Worm (Caenorhabditis elegans) whole organism, L3 larva: ENCODE data around the gene pqn-84.

Source experiments
- aly-2 ChIP-seq: fragments of 150-350 bp; optimal IDR thresholded peaks from 2 replicates; lab custom pipeline; 2014; ENCODE audit warnings: missing biosample characterization, missing genetic modification characterization
- elt-3 ChIP-seq, 3 experiments: fragments of 150-350 bp in 1 of 3; sonication (generic microtip) in 2 of 3; optimal IDR thresholded peaks; 2 replicates in 2 of 3; 4 replicates in 1 of 3; lab custom pipeline; 2014 to 2017; ENCODE audit warnings: missing biosample characterization in 3 of 3, missing genetic modification characterization in 3 of 3
- eor-1 ChIP-seq, 2 experiments: fragments of 150-350 bp; optimal IDR thresholded peaks; 2 replicates each; lab custom pipeline; 2014 to 2018; ENCODE audit warnings: missing biosample characterization in 2 of 2, missing genetic modification characterization in 2 of 2
- lsy-12 ChIP-seq: sonication (generic microtip); optimal IDR thresholded peaks from 2 replicates; lab custom pipeline; 2016; ENCODE audit warnings: mild to moderate bottlenecking, missing genetic modification characterization, missing compliant biosample characterization
- nfya-1 ChIP-seq: sonication (generic microtip); optimal IDR thresholded peaks from 2 replicates; lab custom pipeline; 2017; ENCODE audit warnings: missing genetic modification characterization, mild to moderate bottlenecking, missing compliant biosample characterization, antibody characterized with exemption, moderate library complexity; ENCODE audit not compliant: insufficient read depth
- nhr-11 ChIP-seq: fragments of 150-350 bp; optimal IDR thresholded peaks from 2 replicates; lab custom pipeline; 2014; ENCODE audit warnings: missing biosample characterization, missing genetic modification characterization
- nhr-76 ChIP-seq: fragments of 150-350 bp; sonication (generic microtip); optimal IDR thresholded peaks from 5 replicates; lab custom pipeline; 2014; ENCODE audit warnings: missing biosample characterization, missing genetic modification characterization
- snpc-4 ChIP-seq: fragments of 150-350 bp; optimal IDR thresholded peaks from 2 replicates; lab custom pipeline; 2014; ENCODE audit warnings: missing biosample characterization, missing genetic modification characterization

- no peak for TF ChIP-seq eor-1 (tag; optimal IDR thresholded peaks at IDR 0.05; lab: Kevin White, UChicago)
- TF ChIP-seq lsy-12 (tag; lab: Kevin White, UChicago), result no peak
- TF ChIP-seq snpc-4 (tag; lab: Kevin White, UChicago), result no peak
- no peak for TF ChIP-seq nhr-11 (tag; lab: Kevin White, UChicago)
- TF ChIP-seq elt-3 (tag; optimal IDR thresholded peaks at IDR 0.05; lab: Kevin White, UChicago), result no peak
- no peak for TF ChIP-seq aly-2 (tag; lab: Kevin White, UChicago)
- no peak for TF ChIP-seq nfya-1 (tag; lab: Kevin White, UChicago)
- TF ChIP-seq nhr-76 (tag; lab: Kevin White, UChicago), result no peak
These were observed 32.9 kb downstream of the pqn-84 start for ce11 chrIII:11732943-11733342.
